Fruit fly (Drosophila melanogaster) S2 (cell line): Measurements from ENCODE around the gene GstD2.

Experiments used
- CG8478 ChIP-seq: fragments of >200 bp; optimal IDR thresholded peaks from 2 replicates; lab custom pipeline; 2018
- CTCF ChIP-seq, 2 experiments: fragments of >200 bp; optimal IDR thresholded peaks; 2 replicates each; lab custom pipeline; 2018

- TF ChIP-seq CTCF (optimal IDR thresholded peaks at IDR 0.05; lab: Kevin White, UChicago) (no peak), CG8478 (lab: Kevin White, UChicago) (no peak)
These were observed 7.2 kb upstream of the GstD2 start, which contains the start of gene Tim17a1 for dm6 chr3R:12364580-12364979.
